Fruit fly (Drosophila melanogaster): Measurements from ENCODE around the gene tna.

Gene tna

DNA sequence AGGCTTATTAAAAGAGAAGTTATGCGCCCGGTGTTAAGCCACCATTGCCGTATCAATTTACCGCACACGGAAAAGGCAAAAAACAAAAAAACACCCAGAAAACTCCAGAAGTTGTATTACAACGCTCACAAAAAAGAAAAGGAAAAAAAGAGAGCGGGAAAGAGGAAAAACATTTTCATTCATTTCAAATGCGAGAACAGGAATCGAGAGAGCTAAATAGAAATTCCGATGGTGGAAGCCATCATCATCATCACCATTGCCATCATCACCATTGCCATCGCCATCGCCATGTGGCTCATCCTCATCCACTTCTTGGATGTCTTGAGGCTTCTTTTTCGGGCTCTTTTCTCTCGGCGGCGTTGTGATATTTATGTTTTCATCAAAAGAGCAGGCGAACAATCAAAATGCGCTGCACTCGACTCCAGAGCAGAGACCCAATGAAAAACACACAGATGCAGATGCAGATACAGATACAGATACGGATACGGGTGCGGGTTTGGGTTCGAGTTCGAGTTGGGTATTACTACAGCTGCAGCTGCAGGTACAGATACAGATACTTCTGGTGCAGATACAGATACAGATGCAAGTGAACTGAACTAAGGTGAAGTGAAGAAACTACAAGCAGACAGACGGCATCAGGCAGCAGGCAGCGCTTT lies 15.9 kb downstream of the tna start (continued):
- TF ChIP-seq Dref (GFP tag; IDR thresholded peaks at IDR 0.05) (no peak), chif (GFP tag; optimal IDR thresholded peaks at IDR 0.05) (no peak), tin (GFP tag; optimal IDR thresholded peaks at IDR 0.05) (no peak), CG32532 (GFP tag; IDR thresholded peaks at IDR 0.05) (no peak), CG10543 (GFP tag; optimal IDR thresholded peaks at IDR 0.05) (peak; percentile 20), Trl (optimal IDR thresholded peaks at IDR 0.05) (peak; percentile 19 to 49), Trl (GFP tag; optimal IDR thresholded peaks at IDR 0.05) (no peak), Ptx1 (GFP tag; IDR thresholded peaks at IDR 0.05) (no peak), phol (tag; optimal IDR thresholded peaks at IDR 0.05) (no peak), CG1529 (GFP tag; optimal IDR thresholded peaks at IDR 0.05) (no peak)

DNA sequence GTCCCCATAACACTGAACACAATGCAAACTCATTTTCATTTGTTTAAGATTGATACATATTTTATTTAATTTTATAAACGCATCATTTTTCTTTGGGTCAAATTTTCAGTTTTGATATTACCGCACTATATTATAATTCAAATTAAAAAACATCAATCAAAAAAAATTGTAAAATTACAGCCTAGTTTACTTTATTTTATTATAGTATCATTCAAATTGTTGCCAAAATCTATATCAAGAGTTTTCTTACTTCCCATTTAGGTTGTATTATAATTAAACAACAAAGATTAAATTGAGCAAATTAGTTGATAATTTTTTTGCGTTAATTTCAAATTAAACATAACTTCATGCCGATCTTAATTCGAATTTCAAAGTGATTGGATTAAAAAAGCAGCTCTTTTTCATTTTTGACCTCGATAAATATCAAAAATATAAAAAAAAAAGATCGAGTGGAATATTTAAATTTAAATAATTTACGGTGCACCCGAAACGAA lies 16.6 kb downstream of the tna start:
- TF ChIP-seq CoRest (tag; optimal IDR thresholded peaks at IDR 0.05) (peak; percentile 50), hbn (GFP tag; IDR thresholded peaks at IDR 0.05; ENCODE audit: partially characterized antibody) (no peak), Sox102F (GFP tag; optimal IDR thresholded peaks at IDR 0.05) (peak; percentile 36), CG18476 (GFP tag; optimal IDR thresholded peaks at IDR 0.05) (peak; percentile 34), phol (tag; optimal IDR thresholded peaks at IDR 0.05) (peak; percentile 67), CG9797 (GFP tag; optimal IDR thresholded peaks at IDR 0.05) (no peak), CG12104 (GFP tag; optimal IDR thresholded peaks at IDR 0.05) (no peak), nmo (GFP tag; optimal IDR thresholded peaks at IDR 0.05) (peak; percentile 71), CG14860 (GFP tag; IDR thresholded peaks at IDR 0.05; ENCODE audit: partially characterized antibody) (no peak), gce (GFP tag; IDR thresholded peaks at IDR 0.05) (0 out of 3 replicates have a peak, but pooled peaks have one; percentile 7), Oli (tag; optimal IDR thresholded peaks at IDR 0.05) (peak; percentile 43), mirr (GFP tag; optimal IDR thresholded peaks at IDR 0.05) (no peak), exex (tag; optimal IDR thresholded peaks at IDR 0.05) (no peak), h (optimal IDR thresholded peaks at IDR 0.05) (no peak), CG31441 (GFP tag; IDR thresholded peaks at IDR 0.05) (peak; percentile 46; the same call in 1 of the 2 replicates), esg (GFP tag; conservative IDR thresholded peaks at IDR 0.05) (no peak), CG8388 (GFP tag; optimal IDR thresholded peaks at IDR 0.05) (peak; percentile 47), CG6791 (GFP tag; IDR thresholded peaks at IDR 0.05; ENCODE audit: partially characterized antibody) (no peak), CG7839 (tag; optimal IDR thresholded peaks at IDR 0.05) (peak; percentile 41), CG8765 (GFP tag; IDR thresholded peaks at IDR 0.05) (no peak), PHDP (tag; optimal IDR thresholded peaks at IDR 0.05) (peak; percentile 13), ro (GFP tag; IDR thresholded peaks at IDR 0.05) (no peak), CG2889 (GFP tag; IDR thresholded peaks at IDR 0.05) (no peak), tin (GFP tag; optimal IDR thresholded peaks at IDR 0.05) (peak; percentile 24), CG6689 (GFP tag; IDR thresholded peaks at IDR 0.05) (peak; percentile 44), Dfd (GFP tag; optimal IDR thresholded peaks at IDR 0.05) (no peak), ATbp (GFP tag; optimal IDR thresholded peaks at IDR 0.05) (peak; percentile 31), CG6813 (GFP tag; optimal IDR thresholded peaks at IDR 0.05) (no peak), CG3847 (GFP tag; IDR thresholded peaks at IDR 0.05) (no peak), CG2116 (GFP tag; optimal IDR thresholded peaks at IDR 0.05) (no peak), jumu (GFP tag; optimal IDR thresholded peaks at IDR 0.05) (no peak), ewg (GFP tag; optimal IDR thresholded peaks at IDR 0.05) (peak; percentile 7), CG2875 (GFP tag; optimal IDR thresholded peaks at IDR 0.05) (no peak), unpg (GFP tag; optimal IDR thresholded peaks at IDR 0.05) (peak; percentile 20), Mad (GFP tag; optimal IDR thresholded peaks at IDR 0.05) (no peak), ac (GFP tag; optimal IDR thresholded peaks at IDR 0.05) (no peak), CG12391 (tag; optimal IDR thresholded peaks at IDR 0.05) (peak; percentile 52), az2 (GFP tag; optimal IDR thresholded peaks at IDR 0.05) (peak; percentile 36), CG14710 (tag; optimal IDR thresholded peaks at IDR 0.05) (peak; percentile 56), disco-r (GFP tag; optimal IDR thresholded peaks at IDR 0.05) (no peak)

All from whole organism, embryonic.